Fruit fly (Drosophila melanogaster): Measurements from ENCODE around the gene Mst87F.

- no peak for TF ChIP-seq usp (GFP tag; optimal IDR thresholded peaks at IDR 0.05)
- TF ChIP-seq dsf (GFP tag; optimal IDR thresholded peaks at IDR 0.05; ENCODE audit: borderline replicate concordance) = no peak
- TF ChIP-seq pan (optimal IDR thresholded peaks at IDR 0.05) = no peak
- TF ChIP-seq lola (GFP tag; optimal IDR thresholded peaks at IDR 0.05) = no peak
- TF ChIP-seq OdsH (GFP tag; optimal IDR thresholded peaks at IDR 0.05) = no peak
- TF ChIP-seq tai (GFP tag; optimal IDR thresholded peaks at IDR 0.05) = no peak
- TF ChIP-seq Mio (GFP tag; optimal IDR thresholded peaks at IDR 0.05) = no peak
- no peak for TF ChIP-seq psq (GFP tag; optimal IDR thresholded peaks at IDR 0.05)
Observed at dm6 chr3R:13859242-13859641, 31.4 kb upstream of the Mst87F start.
